Worm (Caenorhabditis elegans): ENCODE data around the gene ubxn-3.

- no peak for TF ChIP-seq skn-1 (tag; optimal IDR thresholded peaks at IDR 0.05)
- TF ChIP-seq daf-12 (tag; optimal IDR thresholded peaks at IDR 0.05): no peak
- TF ChIP-seq snpc-4 (tag; optimal IDR thresholded peaks at IDR 0.05): no peak
- no peak for TF ChIP-seq nhr-28 (tag; optimal IDR thresholded peaks at IDR 0.05)
- no peak for TF ChIP-seq unc-62 (GFP tag; optimal IDR thresholded peaks at IDR 0.05)
- TF ChIP-seq fkh-10 (GFP tag; optimal IDR thresholded peaks at IDR 0.05): no peak
Observed at ce11 chrII:263563-263962, 43.1 kb upstream of the ubxn-3 start, which contains the start of gene scc-2.

Data from whole organism, L3 larva.